Fruit fly (Drosophila melanogaster) whole organism, prepupa: ENCODE data around the gene Drsl1.
A peak's percentile ranks its signal among the peaks of the same experiment; 100 is the strongest.

ENCODE experiments used
- Blimp-1 ChIP-seq: fragments of 200-800 bp; sonication (Bioruptor generic); optimal IDR thresholded peaks from 3 replicates; lab custom pipeline; 2017; ENCODE audit warnings: missing biosample characterization, missing genetic modification characterization, mild to moderate bottlenecking, moderate library complexity, missing genetic modification reagents
- CG10631 ChIP-seq: fragments of 200-800 bp; sonication (Bioruptor generic); optimal IDR thresholded peaks from 2 replicates; lab custom pipeline; 2016; ENCODE audit warnings: missing biosample characterization, missing genetic modification characterization
- CG11762 ChIP-seq: fragments of 200-800 bp; sonication (Bioruptor generic); optimal IDR thresholded peaks from 3 replicates; lab custom pipeline; 2016; ENCODE audit warnings: missing biosample characterization, missing genetic modification characterization; ENCODE audit not compliant: insufficient read depth
- CG11902 ChIP-seq: fragments of 200-800 bp; sonication (Bioruptor generic); optimal IDR thresholded peaks from 3 replicates; lab custom pipeline; 2016; ENCODE audit warnings: missing biosample characterization, missing genetic modification characterization
- CG15336 ChIP-seq: fragments of 200-800 bp; sonication (Bioruptor generic); IDR thresholded peaks from 2 replicates; pipeline ENCODE4 v1.3.6; 2022; ENCODE audit warnings: missing biosample characterization, missing genetic modification characterization
- CG16779 ChIP-seq: fragments of 200-800 bp; sonication (Bioruptor generic); optimal IDR thresholded peaks from 3 replicates; lab custom pipeline; 2017; ENCODE audit warnings: missing biosample characterization, mild to moderate bottlenecking, missing genetic modification characterization
- CG3032 ChIP-seq: fragments of 200-800 bp; optimal IDR thresholded peaks from 2 replicates; lab custom pipeline; 2019; ENCODE audit warnings: missing biosample characterization, mild to moderate bottlenecking, missing genetic modification characterization, moderate library complexity
- CG32006 ChIP-seq: fragments of 200-800 bp; sonication (Bioruptor generic); optimal IDR thresholded peaks from 3 replicates; lab custom pipeline; 2017; ENCODE audit warnings: missing biosample characterization, mild to moderate bottlenecking, missing genetic modification characterization
- CG4318 ChIP-seq: fragments of 200-800 bp; sonication (Bioruptor generic); optimal IDR thresholded peaks from 3 replicates; lab custom pipeline; 2017; ENCODE audit warnings: missing biosample characterization, mild to moderate bottlenecking, missing genetic modification characterization
- CG6163 ChIP-seq: fragments of 200-800 bp; sonication (Bioruptor generic); IDR thresholded peaks from 3 replicates; pipeline ENCODE4 v1.3.6; 2022; ENCODE audit warnings: missing biosample characterization, missing genetic modification characterization
- CG6276 ChIP-seq: fragments of 200-800 bp; sonication (Bioruptor generic); optimal IDR thresholded peaks from 2 replicates; lab custom pipeline; 2017; ENCODE audit warnings: missing biosample characterization, mild to moderate bottlenecking, missing genetic modification characterization
- CG6808 ChIP-seq: fragments of 200-800 bp; sonication (Bioruptor generic); optimal IDR thresholded peaks from 3 replicates; lab custom pipeline; 2017; ENCODE audit warnings: missing biosample characterization, missing genetic modification characterization, mild to moderate bottlenecking, moderate library complexity, missing genetic modification reagents
- CG6854 ChIP-seq: fragments of 200-800 bp; sonication (Bioruptor generic); optimal IDR thresholded peaks from 2 replicates; lab custom pipeline; 2017; ENCODE audit warnings: missing biosample characterization, mild to moderate bottlenecking, missing genetic modification characterization
- CG8119 ChIP-seq: fragments of 200-800 bp; sonication (Bioruptor generic); IDR thresholded peaks from 3 replicates; pipeline ENCODE4 v1.3.6; 2022; ENCODE audit warnings: missing biosample characterization, missing genetic modification characterization
- CG8632 ChIP-seq: fragments of 200-800 bp; sonication (Bioruptor generic); optimal IDR thresholded peaks from 3 replicates; lab custom pipeline; 2016; ENCODE audit warnings: missing biosample characterization, missing genetic modification characterization
- CG9139 ChIP-seq: fragments of 200-800 bp; sonication (Bioruptor generic); optimal IDR thresholded peaks from 3 replicates; lab custom pipeline; 2017; ENCODE audit warnings: missing biosample characterization, mild to moderate bottlenecking, missing genetic modification characterization
- Eip75B ChIP-seq: fragments of 200-800 bp; sonication (Bioruptor generic); optimal IDR thresholded peaks from 3 replicates; lab custom pipeline; 2016; ENCODE audit warnings: missing biosample characterization, missing genetic modification characterization
- Eip78C ChIP-seq: fragments of 200-800 bp; sonication (Bioruptor generic); peaks from one replicate; lab custom pipeline; 2016; ENCODE audit warnings: missing biosample characterization, missing genetic modification characterization
- Ets21C ChIP-seq: fragments of 200-800 bp; sonication (Bioruptor generic); optimal IDR thresholded peaks from 3 replicates; lab custom pipeline; 2016; ENCODE audit warnings: missing biosample characterization, missing genetic modification characterization
- Gug ChIP-seq: fragments of 200-800 bp; sonication (Bioruptor generic); IDR thresholded peaks from 2 replicates; pipeline ENCODE4 v1.3.6; 2022; ENCODE audit warnings: missing biosample characterization, missing genetic modification characterization
- Hr38 ChIP-seq: sonication (Bioruptor generic); optimal IDR thresholded peaks from 2 replicates; lab custom pipeline; 2016; ENCODE audit warnings: missing biosample characterization, missing genetic modification characterization
- Hr39 ChIP-seq: fragments of 200-800 bp; sonication (Bioruptor generic); optimal IDR thresholded peaks from 2 replicates; lab custom pipeline; 2016; ENCODE audit warnings: missing biosample characterization, missing genetic modification characterization
- Hr4 ChIP-seq: fragments of 200-800 bp; sonication (Bioruptor generic); optimal IDR thresholded peaks from 3 replicates; lab custom pipeline; 2016; ENCODE audit warnings: missing biosample characterization, missing genetic modification characterization
- Met ChIP-seq: fragments of 200-800 bp; sonication (Bioruptor generic); optimal IDR thresholded peaks from 3 replicates; lab custom pipeline; 2016; ENCODE audit warnings: missing biosample characterization, missing genetic modification characterization
- OdsH ChIP-seq: fragments of 200-800 bp; sonication (Bioruptor generic); optimal IDR thresholded peaks from 3 replicates; lab custom pipeline; 2016; ENCODE audit warnings: missing biosample characterization, missing genetic modification characterization
- Smox ChIP-seq: fragments of 200-800 bp; sonication (Bioruptor generic); optimal IDR thresholded peaks from 3 replicates; lab custom pipeline; 2016; ENCODE audit warnings: missing biosample characterization, missing genetic modification characterization
- Sox102F ChIP-seq: fragments of 200-800 bp; sonication (Bioruptor generic); optimal IDR thresholded peaks from 2 replicates; lab custom pipeline; 2016; ENCODE audit warnings: missing biosample characterization, mild to moderate bottlenecking, missing genetic modification characterization
- Sox14 ChIP-seq: fragments of 200-800 bp; sonication (Bioruptor generic); optimal IDR thresholded peaks from 3 replicates; lab custom pipeline; 2016; ENCODE audit warnings: missing biosample characterization, missing genetic modification characterization
- achi ChIP-seq: fragments of 200-800 bp; sonication (Bioruptor generic); optimal IDR thresholded peaks from 3 replicates; lab custom pipeline; 2016; ENCODE audit warnings: missing biosample characterization, missing genetic modification characterization
- acj6 ChIP-seq: fragments of 200-800 bp; sonication (Bioruptor generic); optimal IDR thresholded peaks from 3 replicates; lab custom pipeline; 2016; ENCODE audit warnings: missing biosample characterization, missing genetic modification characterization
- cyc ChIP-seq: fragments of 200-800 bp; sonication (Bioruptor generic); optimal IDR thresholded peaks from 3 replicates; lab custom pipeline; 2016; ENCODE audit warnings: missing biosample characterization, missing genetic modification characterization
- dac ChIP-seq: fragments of 200-800 bp; sonication (Bioruptor generic); optimal IDR thresholded peaks from 2 replicates; lab custom pipeline; 2017; ENCODE audit warnings: missing biosample characterization, mild to moderate bottlenecking, missing genetic modification characterization
- dsx ChIP-seq: fragments of 200-800 bp; optimal IDR thresholded peaks from 3 replicates; lab custom pipeline; 2019; ENCODE audit warnings: missing biosample characterization, mild to moderate bottlenecking, missing genetic modification characterization, moderate library complexity; ENCODE audit not compliant: poor library complexity, severe bottlenecking
- eg ChIP-seq: fragments of 200-800 bp; sonication (Bioruptor generic); IDR thresholded peaks from 3 replicates; pipeline ENCODE4 v1.3.6; 2022; ENCODE audit warnings: missing biosample characterization, missing genetic modification characterization
- esn ChIP-seq: fragments of 200-800 bp; sonication (Bioruptor generic); optimal IDR thresholded peaks from 2 replicates; lab custom pipeline; 2016; ENCODE audit warnings: missing biosample characterization, mild to moderate bottlenecking, missing genetic modification characterization, moderate library complexity
- fd59A ChIP-seq: fragments of 200-800 bp; sonication (Bioruptor generic); optimal IDR thresholded peaks from 2 replicates; lab custom pipeline; 2017; ENCODE audit warnings: missing biosample characterization, mild to moderate bottlenecking, missing genetic modification characterization, missing genetic modification reagents
- fd85E ChIP-seq: fragments of 200-800 bp; sonication (Bioruptor generic); optimal IDR thresholded peaks from 3 replicates; lab custom pipeline; 2016; ENCODE audit warnings: missing biosample characterization, missing genetic modification characterization
- fkh ChIP-seq: fragments of 200-800 bp; sonication (Bioruptor generic); optimal IDR thresholded peaks from 3 replicates; lab custom pipeline; 2017; ENCODE audit warnings: missing biosample characterization, mild to moderate bottlenecking, missing genetic modification characterization, moderate library complexity
- lz ChIP-seq: fragments of 200-800 bp; sonication (Bioruptor generic); optimal IDR thresholded peaks from 3 replicates; lab custom pipeline; 2016; ENCODE audit warnings: missing biosample characterization, missing genetic modification characterization
- net ChIP-seq: fragments of 200-800 bp; sonication (Bioruptor generic); optimal IDR thresholded peaks from 3 replicates; lab custom pipeline; 2016; ENCODE audit warnings: missing biosample characterization, missing genetic modification characterization
- pdm3 ChIP-seq: fragments of 200-800 bp; sonication (Bioruptor generic); optimal IDR thresholded peaks from 3 replicates; lab custom pipeline; 2016; ENCODE audit warnings: missing biosample characterization, missing genetic modification characterization
- salr ChIP-seq, 2 experiments: fragments of 200-800 bp; sonication (Bioruptor generic); optimal IDR thresholded peaks; 3 replicates each; lab custom pipeline; 2016 to 2018; ENCODE audit warnings: missing biosample characterization in 2 of 2, missing genetic modification characterization in 2 of 2, mild to moderate bottlenecking in 1 of 2
- ss ChIP-seq, 2 experiments: fragments of 200-800 bp; sonication (Bioruptor generic); optimal IDR thresholded peaks; 2 replicates in 1 of 2; 3 replicates in 1 of 2; lab custom pipeline; 2017 to 2018; ENCODE audit warnings: mild to moderate bottlenecking in 2 of 2, missing biosample characterization in 2 of 2, missing genetic modification characterization in 2 of 2, moderate library complexity in 1 of 2
- svp ChIP-seq: fragments of 200-800 bp; sonication (Bioruptor generic); peaks from one replicate; lab custom pipeline; 2016; ENCODE audit warnings: missing biosample characterization, missing genetic modification characterization
- vri ChIP-seq: fragments of 200-800 bp; sonication (Bioruptor generic); optimal IDR thresholded peaks from 3 replicates; lab custom pipeline; 2016; ENCODE audit warnings: missing biosample characterization, mild to moderate bottlenecking, missing genetic modification characterization

Drsl1 gene

DNA sequence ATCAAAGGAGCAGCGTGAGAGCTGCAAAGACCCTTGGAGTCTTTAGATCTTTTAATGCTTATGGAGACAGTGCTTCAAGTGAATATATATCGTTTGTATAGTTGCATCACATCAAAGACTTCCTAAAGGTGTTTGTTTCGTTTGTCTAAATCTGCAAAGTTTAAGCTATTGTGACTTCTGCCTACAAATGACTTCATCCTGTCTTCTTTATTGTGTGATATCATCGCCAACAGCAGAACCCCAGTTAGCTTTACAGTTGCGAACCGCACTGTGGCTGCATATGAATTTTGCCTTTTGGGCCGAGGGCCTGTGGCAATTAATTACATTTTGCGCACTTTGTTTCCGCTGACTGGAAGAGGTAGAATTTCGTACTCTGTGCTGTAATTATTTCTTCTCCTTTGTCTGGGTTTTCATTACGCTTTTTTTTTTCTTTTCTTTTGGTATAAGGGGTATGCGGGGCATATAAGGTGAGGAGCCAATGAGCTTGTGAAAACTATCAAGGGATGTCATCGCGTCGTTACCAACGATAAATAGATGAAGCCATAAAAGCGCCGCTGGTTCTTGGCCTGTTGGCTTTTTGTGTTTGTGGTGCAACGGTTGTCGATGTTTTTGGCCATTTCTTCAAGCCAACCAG, 6.8 kb upstream of the Drsl1 start (continued):
- TF ChIP-seq dsx (GFP tag; lab: Kevin White, UChicago) (peak; percentile 84), Hr38 (GFP tag; lab: Kevin White, UChicago) (no peak), Eip78C (GFP tag; lab: Kevin White, UChicago) (peak; percentile 91), Eip75B (GFP tag; lab: Kevin White, UChicago) (peak; percentile 79), ss (GFP tag; optimal IDR thresholded peaks at IDR 0.05; lab: Kevin White, UChicago) (peak; percentile 34 to 57), Sox102F (GFP tag; lab: Kevin White, UChicago) (peak; percentile 86), svp (GFP tag; lab: Kevin White, UChicago) (peak; percentile 89), Blimp-1 (peak; percentile 23), CG6276 (GFP tag; lab: Kevin White, UChicago) (no peak), fkh (no peak), pdm3 (GFP tag; lab: Kevin White, UChicago) (peak; percentile 73), fd59A (peak; percentile 46), cyc (peak; percentile 67), CG3032 (tag; lab: Kevin White, UChicago) (peak; percentile 58), net (GFP tag; lab: Kevin White, UChicago) (peak; percentile 69), CG8119 (GFP tag; lab: Robert Waterston, UW) (peak; percentile 44; the same call in 2 of the 3 replicates), eg (GFP tag; lab: Robert Waterston, UW) (no peak), Gug (GFP tag; lab: Robert Waterston, UW) (peak; percentile 28; the same call in 1 of the 2 replicates), CG10631 (GFP tag; lab: Kevin White, UChicago) (peak; percentile 71), CG15336 (peak; percentile 57), CG11762 (GFP tag; lab: Kevin White, UChicago) (peak; percentile 53), CG6163 (peak; percentile 60; the same call in 2 of the 3 replicates), Smox (GFP tag; lab: Kevin White, UChicago) (peak; percentile 79), vri (GFP tag; lab: Kevin White, UChicago) (peak; percentile 79), CG32006 (GFP tag; lab: Kevin White, UChicago) (peak; percentile 23), CG4318 (GFP tag; lab: Kevin White, UChicago) (no peak), lz (GFP tag; lab: Kevin White, UChicago) (peak; percentile 78), salr (GFP tag; optimal IDR thresholded peaks at IDR 0.05; lab: Kevin White, UChicago) (peak; percentile 30 to 40), dac (GFP tag; lab: Kevin White, UChicago) (no peak)

dm6 chr3L:3339695-3340226, 4.2 kb upstream of the Drsl1 start:
- TF ChIP-seq fkh, result no peak
- TF ChIP-seq Gug (GFP tag; lab: Robert Waterston, UW), result no peak
- TF ChIP-seq Smox (GFP tag; lab: Kevin White, UChicago), result no peak
- no peak for TF ChIP-seq CG6808 (GFP tag; lab: Kevin White, UChicago)
- no peak for TF ChIP-seq dsx (GFP tag; lab: Kevin White, UChicago)
- no peak for TF ChIP-seq CG11902
- TF ChIP-seq CG16779 (tag; lab: Kevin White, UChicago), result no peak
- no peak for TF ChIP-seq CG8632 (GFP tag; lab: Kevin White, UChicago)
- TF ChIP-seq vri (GFP tag; lab: Kevin White, UChicago), result peak; percentile 65
- no peak for TF ChIP-seq fd85E (GFP tag; lab: Kevin White, UChicago)
- TF ChIP-seq CG11762 (GFP tag; lab: Kevin White, UChicago), result no peak
- peak; percentile 94 for TF ChIP-seq svp (GFP tag; lab: Kevin White, UChicago)
- no peak for TF ChIP-seq ss (GFP tag; optimal IDR thresholded peaks at IDR 0.05; lab: Kevin White, UChicago)
- TF ChIP-seq esn, result peak; percentile 6
- TF ChIP-seq Ets21C (GFP tag; lab: Kevin White, UChicago), result no peak
- no peak for TF ChIP-seq dac (GFP tag; lab: Kevin White, UChicago)
- no peak for TF ChIP-seq Blimp-1
- no peak for TF ChIP-seq achi (GFP tag; lab: Kevin White, UChicago)
- no peak for TF ChIP-seq CG9139 (GFP tag; lab: Kevin White, UChicago)
- TF ChIP-seq Met, result peak; percentile 37
- peak; percentile 39 for TF ChIP-seq Hr39 (GFP tag; lab: Kevin White, UChicago)
- no peak for TF ChIP-seq Hr4 (GFP tag; lab: Kevin White, UChicago)
- no peak for TF ChIP-seq OdsH (GFP tag; lab: Kevin White, UChicago)
- TF ChIP-seq Sox14 (GFP tag; lab: Kevin White, UChicago), result no peak
- no peak for TF ChIP-seq acj6 (GFP tag; lab: Kevin White, UChicago)
- no peak for TF ChIP-seq CG6854
